Worm (Caenorhabditis elegans) whole organism, young adult: ENCODE results near the gene lem-2.

ENCODE experiments used
- B0035.1 ChIP-seq: sonication (generic microtip); optimal IDR thresholded peaks from 2 replicates; lab custom pipeline; 2016; ENCODE audit warnings: missing genetic modification characterization, mild to moderate bottlenecking, missing compliant biosample characterization, missing genotype, missing genetic modification reagents
- F10E7.11 ChIP-seq: sonication (generic microtip); optimal IDR thresholded peaks from 2 replicates; lab custom pipeline; 2017; ENCODE audit warnings: mild to moderate bottlenecking, missing genetic modification characterization, moderate library complexity, missing compliant biosample characterization
- F22D6.2 ChIP-seq: sonication (generic microtip); optimal IDR thresholded peaks from 2 replicates; lab custom pipeline; 2016; ENCODE audit warnings: mild to moderate bottlenecking, missing genetic modification characterization, missing compliant biosample characterization
- F23B12.7 ChIP-seq: sonication (generic microtip); optimal IDR thresholded peaks from 2 replicates; lab custom pipeline; 2017; ENCODE audit warnings: missing genetic modification characterization, mild to moderate bottlenecking, missing compliant biosample characterization, antibody characterized with exemption, moderate library complexity; ENCODE audit not compliant: insufficient read depth
- F39B2.1 ChIP-seq: fragments of 200-800 bp; sonication (Bioruptor generic); IDR thresholded peaks from 2 replicates; pipeline ENCODE4 v1.3.6; 2022; ENCODE audit warnings: missing genetic modification reagents, missing genetic modification characterization, missing compliant biosample characterization
- F52B5.7 ChIP-seq: sonication (generic microtip); optimal IDR thresholded peaks from 2 replicates; lab custom pipeline; 2016; ENCODE audit warnings: mild to moderate bottlenecking, missing genetic modification characterization, missing compliant biosample characterization
- F55B11.4 ChIP-seq: sonication (generic microtip); optimal IDR thresholded peaks from 2 replicates; lab custom pipeline; 2016; ENCODE audit warnings: missing compliant biosample characterization, missing genetic modification characterization, borderline replicate concordance; ENCODE audit not compliant: insufficient read depth
- F57A8.1 ChIP-seq: fragments of 200-800 bp; sonication (Bioruptor generic); optimal IDR thresholded peaks from 2 replicates; lab custom pipeline; 2018; ENCODE audit warnings: mild to moderate bottlenecking, missing genetic modification characterization, moderate library complexity, missing compliant biosample characterization
- Y53F4B.3 ChIP-seq: fragments of 200-800 bp; sonication (Bioruptor generic); IDR thresholded peaks from 2 replicates; pipeline ENCODE4 v1.3.6; 2022; ENCODE audit warnings: missing genetic modification reagents, missing genetic modification characterization, missing compliant biosample characterization
- ZK185.1 ChIP-seq: sonication (generic microtip); optimal IDR thresholded peaks from 2 replicates; lab custom pipeline; 2016; ENCODE audit warnings: mild to moderate bottlenecking, missing genetic modification characterization, missing compliant biosample characterization; ENCODE audit not compliant: poor library complexity, severe bottlenecking
- aptf-2 ChIP-seq: fragments of 200-800 bp; sonication (Bioruptor generic); conservative IDR thresholded peaks from 2 replicates; pipeline ENCODE4 v1.3.6; 2022; ENCODE audit warnings: missing genetic modification reagents, missing genetic modification characterization, missing compliant biosample characterization
- athp-1 ChIP-seq: sonication (generic microtip); optimal IDR thresholded peaks from 2 replicates; lab custom pipeline; 2017; ENCODE audit warnings: mild to moderate bottlenecking, missing genetic modification characterization, missing compliant biosample characterization
- attf-5 ChIP-seq: fragments of 200-800 bp; sonication (Bioruptor generic); optimal IDR thresholded peaks from 2 replicates; lab custom pipeline; 2018; ENCODE audit warnings: mild to moderate bottlenecking, missing genetic modification characterization, missing compliant biosample characterization
- bed-2 ChIP-seq: fragments of 200-800 bp; sonication (Bioruptor generic); IDR thresholded peaks from 2 replicates; pipeline ENCODE4 v1.3.6; 2022; ENCODE audit warnings: missing genetic modification reagents, missing genetic modification characterization, missing compliant biosample characterization
- ccch-3 ChIP-seq: fragments of 200-800 bp; sonication (Bioruptor generic); optimal IDR thresholded peaks from 2 replicates; lab custom pipeline; 2018; ENCODE audit warnings: mild to moderate bottlenecking, missing genetic modification characterization, missing compliant biosample characterization
- ceh-91 ChIP-seq: fragments of 200-800 bp; sonication (Bioruptor generic); IDR thresholded peaks from 2 replicates; pipeline ENCODE4 v1.3.6; 2022; ENCODE audit warnings: missing genetic modification reagents, missing genetic modification characterization, missing compliant biosample characterization
- chd-7 ChIP-seq: sonication (generic microtip); optimal IDR thresholded peaks from 2 replicates; lab custom pipeline; 2016; ENCODE audit warnings: mild to moderate bottlenecking, missing genetic modification characterization, moderate library complexity, missing compliant biosample characterization
- efl-1 ChIP-seq: fragments of 150-350 bp; optimal IDR thresholded peaks from 2 replicates; lab custom pipeline; 2014; ENCODE audit warnings: missing biosample characterization, missing genetic modification reagents, missing genetic modification characterization
- ets-4 ChIP-seq: fragments of 200-800 bp; sonication (Bioruptor generic); optimal IDR thresholded peaks from 2 replicates; lab custom pipeline; 2018; ENCODE audit warnings: mild to moderate bottlenecking, missing genetic modification characterization, missing compliant biosample characterization
- him-1 ChIP-seq: sonication (generic microtip); optimal IDR thresholded peaks from 2 replicates; lab custom pipeline; 2016; ENCODE audit warnings: missing genotype, missing genetic modification reagents, missing genetic modification characterization, missing compliant biosample characterization
- hlh-12 ChIP-seq: sonication (generic microtip); optimal IDR thresholded peaks from 2 replicates; lab custom pipeline; 2016; ENCODE audit warnings: missing genetic modification characterization, missing compliant biosample characterization
- hrde-1 ChIP-seq: sonication (generic microtip); optimal IDR thresholded peaks from 2 replicates; lab custom pipeline; 2016; ENCODE audit warnings: missing genetic modification characterization, mild to moderate bottlenecking, missing compliant biosample characterization, moderate library complexity, missing genotype, missing genetic modification reagents, borderline replicate concordance
- hsf-1 ChIP-seq: fragments of 200-800 bp; sonication (Bioruptor generic); IDR thresholded peaks from 2 replicates; pipeline ENCODE4 v1.3.6; 2022; ENCODE audit warnings: missing genetic modification reagents, missing genetic modification characterization, missing compliant biosample characterization
- lin-54 ChIP-seq: fragments of 200-800 bp; sonication (Bioruptor generic); optimal IDR thresholded peaks from 2 replicates; lab custom pipeline; 2018; ENCODE audit warnings: mild to moderate bottlenecking, missing genetic modification characterization, missing compliant biosample characterization
- lsl-1 ChIP-seq: fragments of 200-800 bp; sonication (Bioruptor generic); optimal IDR thresholded peaks from 2 replicates; lab custom pipeline; 2018; ENCODE audit warnings: mild to moderate bottlenecking, missing genetic modification characterization, moderate library complexity, missing compliant biosample characterization
- lsy-27 ChIP-seq: sonication (generic microtip); optimal IDR thresholded peaks from 2 replicates; lab custom pipeline; 2017; ENCODE audit warnings: missing genetic modification characterization, mild to moderate bottlenecking, missing compliant biosample characterization, antibody characterized with exemption, missing genotype, borderline replicate concordance; ENCODE audit not compliant: insufficient read depth
- madf-10 ChIP-seq: sonication (generic microtip); optimal IDR thresholded peaks from 2 replicates; lab custom pipeline; 2016; ENCODE audit warnings: mild to moderate bottlenecking, missing genetic modification characterization, missing compliant biosample characterization
- madf-6 ChIP-seq: fragments of 200-800 bp; sonication (Bioruptor generic); IDR thresholded peaks from 2 replicates; pipeline ENCODE4 v1.3.6; 2022; ENCODE audit warnings: missing genetic modification reagents, missing genetic modification characterization, missing compliant biosample characterization
- mcd-1 ChIP-seq: fragments of 200-800 bp; sonication (Bioruptor generic); IDR thresholded peaks from 2 replicates; pipeline ENCODE4 v1.3.6; 2022; ENCODE audit warnings: missing genetic modification reagents, missing genetic modification characterization, missing compliant biosample characterization
- mel-28 ChIP-seq: sonication (generic microtip); optimal IDR thresholded peaks from 2 replicates; lab custom pipeline; 2016; ENCODE audit warnings: borderline replicate concordance, mild to moderate bottlenecking, missing genetic modification characterization, missing compliant biosample characterization
- nfya-1 ChIP-seq: sonication (generic microtip); optimal IDR thresholded peaks from 2 replicates; lab custom pipeline; 2017; ENCODE audit warnings: antibody characterized with exemption, missing compliant biosample characterization, missing genetic modification characterization, borderline replicate concordance; ENCODE audit not compliant: insufficient read depth
- nfyb-1 ChIP-seq: fragments of 200-800 bp; sonication (Bioruptor generic); IDR thresholded peaks from 2 replicates; pipeline ENCODE4 v1.3.6; 2022; ENCODE audit warnings: missing genetic modification reagents, missing genetic modification characterization, missing compliant biosample characterization
- nhr-27 ChIP-seq: fragments of 200-800 bp; sonication (Bioruptor generic); optimal IDR thresholded peaks from 2 replicates; lab custom pipeline; 2018; ENCODE audit warnings: mild to moderate bottlenecking, missing genetic modification characterization, moderate library complexity, missing compliant biosample characterization
- nhr-80 ChIP-seq: sonication (generic microtip); optimal IDR thresholded peaks from 2 replicates; lab custom pipeline; 2016; ENCODE audit warnings: missing genetic modification characterization, missing compliant biosample characterization
- pha-4 ChIP-seq: fragments of 150-350 bp; sonication (generic microtip); optimal IDR thresholded peaks from 2 replicates; lab custom pipeline; 2014; ENCODE audit warnings: missing biosample characterization, missing genetic modification reagents, missing genetic modification characterization
- rcor-1 ChIP-seq: fragments of 200-800 bp; sonication (Bioruptor generic); IDR thresholded peaks from 2 replicates; pipeline ENCODE4 v1.3.6; 2022; ENCODE audit warnings: missing genetic modification reagents, missing genetic modification characterization, missing compliant biosample characterization
- rpc-1 ChIP-seq, 2 experiments: fragments of 150-350 bp in 1 of 2; sonication (generic microtip) in 1 of 2; optimal IDR thresholded peaks; 2 replicates each; lab custom pipeline; 2014 to 2018; ENCODE audit warnings: missing biosample characterization in 1 of 2, missing genetic modification characterization in 1 of 2, missing genetic modification reagents in 1 of 2, missing genotype in 1 of 2
- snpc-1.3 ChIP-seq: sonication (generic microtip); optimal IDR thresholded peaks from 2 replicates; lab custom pipeline; 2017; ENCODE audit warnings: missing genetic modification characterization, mild to moderate bottlenecking, missing compliant biosample characterization, antibody characterized with exemption, moderate library complexity, missing genotype, missing genetic modification reagents; ENCODE audit not compliant: insufficient read depth
- sptf-2 ChIP-seq: fragments of 200-800 bp; sonication (Bioruptor generic); optimal IDR thresholded peaks from 2 replicates; lab custom pipeline; 2018; ENCODE audit warnings: mild to moderate bottlenecking, missing genetic modification characterization, missing compliant biosample characterization
- unc-130 ChIP-seq: sonication (generic microtip); optimal IDR thresholded peaks from 2 replicates; lab custom pipeline; 2016; ENCODE audit warnings: missing genetic modification reagents, missing genetic modification characterization, missing compliant biosample characterization
- xnd-1 ChIP-seq: sonication (generic microtip); optimal IDR thresholded peaks from 2 replicates; lab custom pipeline; 2016; ENCODE audit warnings: missing genotype, missing genetic modification reagents, missing genetic modification characterization, missing compliant biosample characterization
- zim-3 ChIP-seq: sonication (generic microtip); optimal IDR thresholded peaks from 2 replicates; lab custom pipeline; 2017; ENCODE audit warnings: mild to moderate bottlenecking, missing genetic modification characterization, moderate library complexity, missing compliant biosample characterization
- ztf-22 ChIP-seq: fragments of 200-800 bp; sonication (Bioruptor generic); optimal IDR thresholded peaks from 2 replicates; lab custom pipeline; 2018; ENCODE audit warnings: mild to moderate bottlenecking, missing genetic modification characterization, moderate library complexity, missing compliant biosample characterization
- ztf-26 ChIP-seq: sonication (generic microtip); optimal IDR thresholded peaks from 2 replicates; lab custom pipeline; 2017; ENCODE audit warnings: missing genetic modification characterization, missing compliant biosample characterization
- ztf-28 ChIP-seq: fragments of 200-800 bp; sonication (Bioruptor generic); IDR thresholded peaks from 2 replicates; pipeline ENCODE4 v1.3.6; 2022; ENCODE audit warnings: missing genetic modification reagents, missing genetic modification characterization, missing compliant biosample characterization
- ztf-3 ChIP-seq: fragments of 200-800 bp; sonication (Bioruptor generic); optimal IDR thresholded peaks from 2 replicates; lab custom pipeline; 2018; ENCODE audit warnings: mild to moderate bottlenecking, missing genetic modification characterization, missing compliant biosample characterization
- ztf-6 ChIP-seq: fragments of 200-800 bp; sonication (Bioruptor generic); IDR thresholded peaks from 2 replicates; pipeline ENCODE4 v1.3.6; 2022; ENCODE audit warnings: missing genetic modification reagents, missing genetic modification characterization, missing compliant biosample characterization

lem-2 gene

ce11 chrII:14018192-14018591, 45.1 kb upstream of the lem-2 start (continued):
- TF ChIP-seq F23B12.7 (tag; lab: Kevin White, UChicago) (peak; percentile 81), zim-3 (tag; lab: Kevin White, UChicago) (peak; percentile 41), ztf-26 (tag; lab: Kevin White, UChicago) (peak; percentile 81), hsf-1 (GFP tag; lab: Robert Waterston, UW) (peak; percentile 60; the same call in 1 of the 2 replicates), nhr-27 (peak; percentile 70), ztf-3 (GFP tag; lab: Kevin White, UChicago) (peak; percentile 43), aptf-2 (GFP tag; lab: Robert Waterston, UW) (no peak), pha-4 (tag; lab: Kevin White, UChicago) (peak; percentile 18), madf-10 (peak; percentile 48), nfya-1 (tag; lab: Kevin White, UChicago) (no peak), ets-4 (GFP tag; lab: Kevin White, UChicago) (peak; percentile 0), nhr-80 (tag; lab: Kevin White, UChicago) (peak; percentile 27), ceh-91 (GFP tag; lab: Robert Waterston, UW) (0 out of 2 replicates have a peak, but pooled peaks have one; percentile 25), lin-54 (GFP tag; lab: Kevin White, UChicago) (peak; percentile 85), ZK185.1 (tag; lab: Kevin White, UChicago) (peak; percentile 39), chd-7 (tag; lab: Kevin White, UChicago) (peak; percentile 75), xnd-1 (tag; lab: Kevin White, UChicago) (peak; percentile 69), snpc-1.3 (tag; lab: Kevin White, UChicago) (peak; percentile 97), rcor-1 (GFP tag; lab: Robert Waterston, UW) (peak; percentile 89), B0035.1 (peak; percentile 37), F55B11.4 (tag; lab: Kevin White, UChicago) (no peak), F39B2.1 (GFP tag; lab: Robert Waterston, UW) (no peak), lsl-1 (peak; percentile 80), rpc-1 (optimal IDR thresholded peaks at IDR 0.05; lab: Kevin White, UChicago) (no peak), rpc-1 (tag; optimal IDR thresholded peaks at IDR 0.05; lab: Kevin White, UChicago) (peak; percentile 10), lsy-27 (tag; lab: Kevin White, UChicago) (peak; percentile 1), hlh-12 (peak; percentile 5), F57A8.1 (no peak), F22D6.2 (peak; percentile 54), ztf-6 (no peak), nfyb-1 (GFP tag; lab: Robert Waterston, UW) (peak; percentile 93), madf-6 (GFP tag; lab: Robert Waterston, UW) (peak; percentile 91), F10E7.11 (tag; lab: Kevin White, UChicago) (peak; percentile 40), ztf-28 (GFP tag; lab: Robert Waterston, UW) (no peak), F52B5.7 (tag; lab: Kevin White, UChicago) (peak; percentile 72), him-1 (peak; percentile 97), ztf-22 (no peak), unc-130 (GFP tag; lab: Kevin White, UChicago) (peak; percentile 60), ccch-3 (GFP tag; lab: Kevin White, UChicago) (no peak), mel-28 (tag; lab: Kevin White, UChicago) (no peak), mcd-1 (GFP tag; lab: Robert Waterston, UW) (peak; percentile 92), athp-1 (tag; lab: Kevin White, UChicago) (peak; percentile 64), hrde-1 (tag; lab: Kevin White, UChicago) (peak; percentile 42), sptf-2 (GFP tag; lab: Kevin White, UChicago) (peak; percentile 46), Y53F4B.3 (GFP tag; lab: Robert Waterston, UW) (peak; percentile 34; the same call in 1 of the 2 replicates), attf-5 (GFP tag; lab: Kevin White, UChicago) (peak; percentile 12), efl-1 (peak; percentile 44), bed-2 (GFP tag; lab: Robert Waterston, UW) (no peak)
